Fruit fly (Drosophila melanogaster): ENCODE results near the gene bves.

The bves gene

DNA sequence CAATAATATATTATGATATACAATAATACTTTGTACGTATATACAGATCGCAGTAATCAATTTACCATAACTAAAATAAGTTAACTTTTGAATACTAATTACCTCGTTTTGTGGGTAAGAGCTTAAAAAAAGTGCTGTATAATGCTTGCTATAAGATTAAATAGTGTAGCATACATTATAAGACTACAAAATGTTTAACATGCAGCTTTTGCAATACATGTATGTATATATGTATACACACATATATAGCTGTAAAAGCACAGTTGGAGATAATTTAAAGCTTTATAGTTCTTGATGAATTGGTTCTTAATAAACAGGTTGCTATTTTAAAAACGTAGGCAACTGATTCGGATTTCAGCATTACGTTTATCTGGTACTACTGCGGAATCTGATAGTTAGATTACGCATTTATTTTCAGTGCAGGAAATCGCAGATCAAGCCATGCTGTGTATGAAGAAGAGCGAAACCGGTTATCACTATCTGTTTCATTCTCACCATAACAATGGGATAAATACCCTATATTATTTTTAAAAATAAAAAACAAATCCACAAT is 9.4 kb upstream of the bves start (continued):
- no peak for TF ChIP-seq Ets97D (GFP tag; optimal IDR thresholded peaks at IDR 0.05)
- no peak for TF ChIP-seq NC2β (GFP tag; optimal IDR thresholded peaks at IDR 0.05)
- TF ChIP-seq CG12219 (GFP tag; optimal IDR thresholded peaks at IDR 0.05) = no peak
- no peak for TF ChIP-seq ranshi (GFP tag; IDR thresholded peaks at IDR 0.05)
- no peak for TF ChIP-seq CG5953 (GFP tag; IDR thresholded peaks at IDR 0.05)
- no peak for TF ChIP-seq ATbp (GFP tag; optimal IDR thresholded peaks at IDR 0.05)
- TF ChIP-seq schlank (tag; optimal IDR thresholded peaks at IDR 0.05) = no peak
- TF ChIP-seq bab2 (GFP tag; optimal IDR thresholded peaks at IDR 0.05) = no peak
- TF ChIP-seq pfk (GFP tag; optimal IDR thresholded peaks at IDR 0.05) = no peak
- TF ChIP-seq grn (GFP tag; optimal IDR thresholded peaks at IDR 0.05) = peak; percentile 33
- no peak for TF ChIP-seq Dbx (GFP tag; IDR thresholded peaks at IDR 0.05)
- no peak for TF ChIP-seq eyg (GFP tag; optimal IDR thresholded peaks at IDR 0.05)
- no peak for TF ChIP-seq Mes4 (GFP tag; optimal IDR thresholded peaks at IDR 0.05)
- peak; percentile 20 for TF ChIP-seq pzg (GFP tag; optimal IDR thresholded peaks at IDR 0.05)
- peak; percentile 85 for TF ChIP-seq Med (GFP tag)
- peak; percentile 97 for TF ChIP-seq CG15514 (GFP tag; optimal IDR thresholded peaks at IDR 0.05)
- peak; percentile 1 for TF ChIP-seq CG12071 (GFP tag; optimal IDR thresholded peaks at IDR 0.05)
- peak; percentile 80 for TF ChIP-seq zf30C (GFP tag; optimal IDR thresholded peaks at IDR 0.05)
- TF ChIP-seq CG6854 (GFP tag; optimal IDR thresholded peaks at IDR 0.05) = no peak
- TF ChIP-seq Opbp (GFP tag; IDR thresholded peaks at IDR 0.05; ENCODE audit: partially characterized antibody) = no peak
- peak; percentile 54 for TF ChIP-seq exex (tag; optimal IDR thresholded peaks at IDR 0.05)
- TF ChIP-seq CG4424 (GFP tag; optimal IDR thresholded peaks at IDR 0.05) = no peak
- no peak for TF ChIP-seq Hsf (GFP tag; optimal IDR thresholded peaks at IDR 0.05)
- TF ChIP-seq CG17802 (tag; optimal IDR thresholded peaks at IDR 0.05) = no peak
- TF ChIP-seq mirr (GFP tag; optimal IDR thresholded peaks at IDR 0.05) = peak; percentile 4
- no peak for TF ChIP-seq Xrp1 (GFP tag; IDR thresholded peaks at IDR 0.05)
- peak; percentile 10 for TF ChIP-seq vvl (GFP tag; IDR thresholded peaks at IDR 0.05)
- peak; percentile 50 for TF ChIP-seq CG17385 (GFP tag; optimal IDR thresholded peaks at IDR 0.05)
- TF ChIP-seq CG3995 (GFP tag; optimal IDR thresholded peaks at IDR 0.05) = no peak
- no peak for TF ChIP-seq CG7357 (GFP tag; IDR thresholded peaks at IDR 0.05)
- no peak for TF ChIP-seq vnd (GFP tag; IDR thresholded peaks at IDR 0.05; ENCODE audit: partially characterized antibody)
- TF ChIP-seq CG4360 (GFP tag; IDR thresholded peaks at IDR 0.05) = no peak
- no peak for TF ChIP-seq Hmx (GFP tag; optimal IDR thresholded peaks at IDR 0.05)
- peak; percentile 14; the same call in 1 of the 2 replicates for TF ChIP-seq Ptx1 (GFP tag; IDR thresholded peaks at IDR 0.05)
- TF ChIP-seq CkIIα-i1 (GFP tag; IDR thresholded peaks at IDR 0.05) = no peak
- TF ChIP-seq gro (GFP tag; optimal IDR thresholded peaks at IDR 0.05) = no peak
- TF ChIP-seq nom (GFP tag; optimal IDR thresholded peaks at IDR 0.05) = peak; percentile 16
- TF ChIP-seq CG12769 (tag; optimal IDR thresholded peaks at IDR 0.05) = peak; percentile 37
- TF ChIP-seq CG12104 (GFP tag; optimal IDR thresholded peaks at IDR 0.05) = no peak
- TF ChIP-seq Hey (tag; optimal IDR thresholded peaks at IDR 0.05) = no peak
- no peak for TF ChIP-seq CG33557 (GFP tag; optimal IDR thresholded peaks at IDR 0.05)
- TF ChIP-seq chinmo (GFP tag; IDR thresholded peaks at IDR 0.05; ENCODE audit: partially characterized antibody) = 0 out of 4 replicates have a peak, but pooled peaks have one; percentile 49
- TF ChIP-seq gem (tag; optimal IDR thresholded peaks at IDR 0.05) = no peak
- TF ChIP-seq CG2678 (tag; optimal IDR thresholded peaks at IDR 0.05) = no peak
- TF ChIP-seq CG10267 (tag; optimal IDR thresholded peaks at IDR 0.05) = no peak
- no peak for TF ChIP-seq sd (tag; optimal IDR thresholded peaks at IDR 0.05)
- no peak for TF ChIP-seq lola (GFP tag; optimal IDR thresholded peaks at IDR 0.05)
- TF ChIP-seq CG7928 (GFP tag; optimal IDR thresholded peaks at IDR 0.05) = no peak
- TF ChIP-seq CG13894 (tag; optimal IDR thresholded peaks at IDR 0.05) = peak; percentile 32
- TF ChIP-seq CG12391 (tag; optimal IDR thresholded peaks at IDR 0.05) = no peak

Measured in whole organism, embryonic.